Worm (Caenorhabditis elegans) whole organism, young adult: ENCODE measurements around the gene ZK637.15.

Experiments used
- B0019.2 ChIP-seq: fragments of 200-800 bp; sonication (Bioruptor generic); conservative IDR thresholded peaks from 2 replicates; pipeline ENCODE4 v1.3.6; 2022; ENCODE audit warnings: missing genetic modification reagents, missing genetic modification characterization, missing compliant biosample characterization
- F39B2.1 ChIP-seq: fragments of 200-800 bp; sonication (Bioruptor generic); IDR thresholded peaks from 2 replicates; pipeline ENCODE4 v1.3.6; 2022; ENCODE audit warnings: missing genetic modification reagents, missing genetic modification characterization, missing compliant biosample characterization
- T26A5.8 ChIP-seq: sonication (generic microtip); optimal IDR thresholded peaks from 2 replicates; lab custom pipeline; 2016; ENCODE audit warnings: missing genetic modification characterization, missing compliant biosample characterization
- Y53F4B.3 ChIP-seq: fragments of 200-800 bp; sonication (Bioruptor generic); IDR thresholded peaks from 2 replicates; pipeline ENCODE4 v1.3.6; 2022; ENCODE audit warnings: missing genetic modification reagents, missing genetic modification characterization, missing compliant biosample characterization
- Y79H2A.3 ChIP-seq: fragments of 200-800 bp; sonication (Bioruptor generic); conservative IDR thresholded peaks from 2 replicates; pipeline ENCODE4 v1.3.6; 2022; ENCODE audit warnings: missing genetic modification reagents, missing genetic modification characterization, missing compliant biosample characterization
- ama-1 ChIP-seq, 3 experiments: fragments of 150-350 bp in 1 of 3; sonication (generic microtip) in 2 of 3; optimal IDR thresholded peaks; 2 replicates each; lab custom pipeline; 2014 to 2018; ENCODE audit warnings: missing biosample characterization in 2 of 3, missing genetic modification characterization in 2 of 3, missing genetic modification reagents in 2 of 3
- aptf-2 ChIP-seq: fragments of 200-800 bp; sonication (Bioruptor generic); conservative IDR thresholded peaks from 2 replicates; pipeline ENCODE4 v1.3.6; 2022; ENCODE audit warnings: missing genetic modification reagents, missing genetic modification characterization, missing compliant biosample characterization
- atf-7 ChIP-seq: sonication (generic microtip); optimal IDR thresholded peaks from 2 replicates; lab custom pipeline; 2017; ENCODE audit warnings: mild to moderate bottlenecking, missing genetic modification characterization, missing compliant biosample characterization
- attf-5 ChIP-seq: fragments of 200-800 bp; sonication (Bioruptor generic); optimal IDR thresholded peaks from 2 replicates; lab custom pipeline; 2018; ENCODE audit warnings: mild to moderate bottlenecking, missing genetic modification characterization, missing compliant biosample characterization
- cebp-1 ChIP-seq, 2 experiments: fragments of 200-800 bp in 1 of 2; sonication (Bioruptor generic) in 1 of 2; sonication (generic microtip) in 1 of 2; IDR thresholded peaks in 1 of 2; optimal IDR thresholded peaks in 1 of 2; 2 replicates each; pipeline versions ENCODE4 v1.3.6 to Lab custom; 2017 to 2022; ENCODE audit warnings: missing compliant biosample characterization in 2 of 2, missing genetic modification characterization in 2 of 2, mild to moderate bottlenecking in 1 of 2, missing genetic modification reagents in 1 of 2, moderate library complexity in 1 of 2
- ceh-40 ChIP-seq: fragments of 200-800 bp; sonication (Bioruptor generic); IDR thresholded peaks from 2 replicates; pipeline ENCODE4 v1.3.6; 2022; ENCODE audit warnings: missing genetic modification characterization, missing compliant biosample characterization
- ceh-79 ChIP-seq: sonication (generic microtip); optimal IDR thresholded peaks from 2 replicates; lab custom pipeline; 2017; ENCODE audit warnings: mild to moderate bottlenecking, missing genetic modification characterization, missing compliant biosample characterization
- gei-17 ChIP-seq: fragments of 200-800 bp; sonication (Bioruptor generic); optimal IDR thresholded peaks from 2 replicates; lab custom pipeline; 2018; ENCODE audit warnings: mild to moderate bottlenecking, missing genetic modification characterization, missing compliant biosample characterization
- him-1 ChIP-seq: sonication (generic microtip); optimal IDR thresholded peaks from 2 replicates; lab custom pipeline; 2016; ENCODE audit warnings: missing genotype, missing genetic modification reagents, missing genetic modification characterization, missing compliant biosample characterization
- hmg-1.2 ChIP-seq: fragments of 200-800 bp; sonication (Bioruptor generic); IDR thresholded peaks from 2 replicates; pipeline ENCODE4 v1.3.6; 2022; ENCODE audit warnings: missing genetic modification reagents, missing genetic modification characterization, missing compliant biosample characterization
- let-526 ChIP-seq: fragments of 200-800 bp; sonication (Bioruptor generic); IDR thresholded peaks from 2 replicates; pipeline ENCODE4 v1.3.6; 2022; ENCODE audit warnings: missing genetic modification reagents, missing genetic modification characterization, missing compliant biosample characterization
- lin-35 ChIP-seq, 3 experiments: fragments of 150-350 bp in 2 of 3; sonication (generic microtip) in 1 of 3; optimal IDR thresholded peaks; 2 replicates each; lab custom pipeline; 2014 to 2018; ENCODE audit warnings: missing biosample characterization in 3 of 3, missing genetic modification characterization in 3 of 3, missing genetic modification reagents in 3 of 3
- lin-40 ChIP-seq: sonication (generic microtip); optimal IDR thresholded peaks from 2 replicates; lab custom pipeline; 2016; ENCODE audit warnings: missing genetic modification characterization, mild to moderate bottlenecking, missing compliant biosample characterization, missing genotype, missing genetic modification reagents
- lin-54 ChIP-seq: fragments of 200-800 bp; sonication (Bioruptor generic); optimal IDR thresholded peaks from 2 replicates; lab custom pipeline; 2018; ENCODE audit warnings: mild to moderate bottlenecking, missing genetic modification characterization, missing compliant biosample characterization
- lsy-27 ChIP-seq: sonication (generic microtip); optimal IDR thresholded peaks from 2 replicates; lab custom pipeline; 2017; ENCODE audit warnings: missing genetic modification characterization, mild to moderate bottlenecking, missing compliant biosample characterization, antibody characterized with exemption, missing genotype, borderline replicate concordance; ENCODE audit not compliant: insufficient read depth
- mes-4 ChIP-seq: sonication (generic microtip); optimal IDR thresholded peaks from 2 replicates; lab custom pipeline; 2016; ENCODE audit warnings: missing genotype, missing genetic modification characterization, missing compliant biosample characterization
- nfya-1 ChIP-seq: sonication (generic microtip); optimal IDR thresholded peaks from 2 replicates; lab custom pipeline; 2017; ENCODE audit warnings: antibody characterized with exemption, missing compliant biosample characterization, missing genetic modification characterization, borderline replicate concordance; ENCODE audit not compliant: insufficient read depth
- nhr-27 ChIP-seq: fragments of 200-800 bp; sonication (Bioruptor generic); optimal IDR thresholded peaks from 2 replicates; lab custom pipeline; 2018; ENCODE audit warnings: mild to moderate bottlenecking, missing genetic modification characterization, moderate library complexity, missing compliant biosample characterization
- nhr-80 ChIP-seq: sonication (generic microtip); optimal IDR thresholded peaks from 2 replicates; lab custom pipeline; 2016; ENCODE audit warnings: missing genetic modification characterization, missing compliant biosample characterization
- nhr-90 ChIP-seq: sonication (generic microtip); optimal IDR thresholded peaks from 2 replicates; lab custom pipeline; 2016; ENCODE audit warnings: missing genotype, mild to moderate bottlenecking, missing genetic modification characterization, missing compliant biosample characterization
- pbrm-1 ChIP-seq: fragments of 200-800 bp; sonication (Bioruptor generic); IDR thresholded peaks from 2 replicates; pipeline ENCODE4 v1.3.6; 2022; ENCODE audit warnings: missing genetic modification reagents, missing genetic modification characterization, missing compliant biosample characterization
- rcor-1 ChIP-seq: fragments of 200-800 bp; sonication (Bioruptor generic); IDR thresholded peaks from 2 replicates; pipeline ENCODE4 v1.3.6; 2022; ENCODE audit warnings: missing genetic modification reagents, missing genetic modification characterization, missing compliant biosample characterization
- rpc-1 ChIP-seq, 2 experiments: fragments of 150-350 bp in 1 of 2; sonication (generic microtip) in 1 of 2; optimal IDR thresholded peaks; 2 replicates each; lab custom pipeline; 2014 to 2018; ENCODE audit warnings: missing biosample characterization in 1 of 2, missing genetic modification characterization in 1 of 2, missing genetic modification reagents in 1 of 2, missing genotype in 1 of 2
- snpc-1.1 ChIP-seq: sonication (generic microtip); optimal IDR thresholded peaks from 2 replicates; lab custom pipeline; 2017; ENCODE audit warnings: missing genetic modification characterization, mild to moderate bottlenecking, missing compliant biosample characterization, antibody characterized with exemption, moderate library complexity, missing genotype, missing genetic modification reagents; ENCODE audit not compliant: insufficient read depth
- tbp1 ChIP-seq: fragments of 200-800 bp; sonication (Bioruptor generic); optimal IDR thresholded peaks from 2 replicates; lab custom pipeline; 2018; ENCODE audit warnings: mild to moderate bottlenecking, missing genetic modification characterization, missing compliant biosample characterization
- tbx-9 ChIP-seq: sonication (generic microtip); optimal IDR thresholded peaks from 2 replicates; lab custom pipeline; 2016; ENCODE audit warnings: borderline replicate concordance, missing genetic modification characterization, inconsistent platforms, missing compliant biosample characterization
- unc-62 ChIP-seq: fragments of 150-350 bp; optimal IDR thresholded peaks from 2 replicates; lab custom pipeline; 2014; ENCODE audit warnings: missing biosample characterization, missing genetic modification reagents, missing genetic modification characterization
- xnd-1 ChIP-seq: sonication (generic microtip); optimal IDR thresholded peaks from 2 replicates; lab custom pipeline; 2016; ENCODE audit warnings: missing genotype, missing genetic modification reagents, missing genetic modification characterization, missing compliant biosample characterization
- zfh-2 ChIP-seq: fragments of 200-800 bp; sonication (Bioruptor generic); conservative IDR thresholded peaks from 2 replicates; pipeline ENCODE4 v1.3.6; 2022; ENCODE audit warnings: missing genetic modification reagents, missing genetic modification characterization, missing compliant biosample characterization
- ztf-18 ChIP-seq: sonication (generic microtip); optimal IDR thresholded peaks from 2 replicates; lab custom pipeline; 2016; ENCODE audit warnings: missing genotype, mild to moderate bottlenecking, missing genetic modification characterization, missing compliant biosample characterization
- ztf-6 ChIP-seq: fragments of 200-800 bp; sonication (Bioruptor generic); IDR thresholded peaks from 2 replicates; pipeline ENCODE4 v1.3.6; 2022; ENCODE audit warnings: missing genetic modification reagents, missing genetic modification characterization, missing compliant biosample characterization

The ZK637.15 gene

DNA sequence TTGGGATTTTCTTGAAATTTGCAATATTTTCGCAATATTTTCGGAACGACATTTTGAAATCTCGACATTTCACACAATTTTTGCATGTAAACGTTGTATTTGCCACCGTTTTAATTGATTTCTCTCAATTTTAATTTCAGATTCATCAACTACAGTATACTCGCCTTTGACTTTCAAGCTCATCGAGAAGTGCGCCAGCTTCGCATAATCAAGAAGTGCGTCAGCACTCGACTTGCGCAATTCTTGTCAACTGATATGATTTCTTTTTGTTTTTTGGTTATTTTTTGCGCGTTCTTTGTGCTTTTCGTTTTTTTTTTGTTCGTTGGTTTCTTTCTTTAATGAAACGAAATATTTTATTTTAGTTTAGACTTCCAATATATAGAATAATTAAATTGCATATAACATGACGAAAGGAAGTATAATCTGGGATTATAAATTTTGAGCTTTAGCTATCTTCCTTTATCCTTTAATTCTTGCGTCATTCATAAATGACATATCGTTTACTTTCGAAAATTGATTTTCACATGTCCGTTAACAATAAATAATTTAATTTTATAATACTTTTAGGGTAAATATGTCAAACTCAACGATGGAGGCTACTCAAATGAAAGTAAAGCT, 32.6 kb upstream of the ZK637.15 start, which contains the start of gene famh-136 (continued):
- TF ChIP-seq nfya-1 (tag; lab: Kevin White, UChicago) (no peak), gei-17 (GFP tag; lab: Kevin White, UChicago) (peak; percentile 40), atf-7 (tag; lab: Kevin White, UChicago) (peak; percentile 31), F39B2.1 (GFP tag; lab: Robert Waterston, UW) (peak; percentile 55; the same call in 1 of the 2 replicates), hmg-1.2 (GFP tag; lab: Robert Waterston, UW) (peak; percentile 57), lin-35 (GFP tag; optimal IDR thresholded peaks at IDR 0.05; lab: Kevin White, UChicago) (peak in 2 of 3 experiments; percentile 9 to 83), Y79H2A.3 (GFP tag; lab: Robert Waterston, UW) (no peak), B0019.2 (GFP tag; lab: Robert Waterston, UW) (peak; percentile 48; the same call in 1 of the 2 replicates), nhr-90 (no peak)

DNA sequence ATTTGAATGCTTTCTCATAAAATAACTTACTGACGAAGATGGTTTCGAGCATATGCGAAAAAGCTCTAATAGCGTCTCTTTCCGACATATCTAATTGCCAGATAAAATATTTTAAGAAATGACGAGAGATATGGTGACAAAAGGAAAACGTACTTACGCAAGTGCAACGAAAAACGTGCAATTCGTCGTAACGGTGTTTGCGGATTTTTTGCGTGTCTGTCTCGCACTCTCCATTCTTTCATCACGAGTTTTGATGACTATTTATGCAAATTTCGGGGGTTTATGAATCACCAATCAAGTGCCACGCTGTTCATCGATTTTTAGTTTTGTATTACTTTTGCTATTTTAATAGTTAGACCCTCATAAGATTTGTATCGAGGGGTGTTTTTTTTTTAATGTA, 30.9 kb upstream of the ZK637.15 start, which contains the start of gene ZK637.14:
Gene ZK637.14 (minus strand): TSS at position 201 of the 400 bp plus-strand sequence.
- TF ChIP-seq tbx-9 (tag; lab: Kevin White, UChicago), result no peak
- peak in 1 of 3 experiments; percentile 8 for TF ChIP-seq lin-35 (GFP tag; optimal IDR thresholded peaks at IDR 0.05; lab: Kevin White, UChicago)
- TF ChIP-seq lin-40, result peak; percentile 1
- no peak for TF ChIP-seq lsy-27 (tag; lab: Kevin White, UChicago)
- peak; percentile 65 for TF ChIP-seq attf-5 (GFP tag; lab: Kevin White, UChicago)
- peak; percentile 20 for TF ChIP-seq nhr-80 (tag; lab: Kevin White, UChicago)
- no peak for TF ChIP-seq zfh-2 (GFP tag; lab: Robert Waterston, UW)
- no peak for TF ChIP-seq cebp-1 (GFP tag; IDR thresholded peaks at IDR 0.05; lab: Robert Waterston, UW)
- peak; percentile 66 for TF ChIP-seq cebp-1 (tag; optimal IDR thresholded peaks at IDR 0.05; lab: Kevin White, UChicago)
- no peak for TF ChIP-seq ztf-6
- no peak for TF ChIP-seq let-526
- TF ChIP-seq ceh-40, result no peak
- TF ChIP-seq atf-7 (tag; lab: Kevin White, UChicago), result no peak
- TF ChIP-seq hmg-1.2 (GFP tag; lab: Robert Waterston, UW), result no peak
- peak; percentile 11 for TF ChIP-seq tbp1
- no peak for TF ChIP-seq unc-62 (GFP tag; lab: Kevin White, UChicago)
- TF ChIP-seq ama-1 (optimal IDR thresholded peaks at IDR 0.05; lab: Kevin White, UChicago), result no peak
- no peak for TF ChIP-seq ama-1 (GFP tag; optimal IDR thresholded peaks at IDR 0.05; lab: Kevin White, UChicago)
- TF ChIP-seq Y53F4B.3 (GFP tag; lab: Robert Waterston, UW), result no peak
- TF ChIP-seq ztf-18 (tag; lab: Kevin White, UChicago), result peak; percentile 70
- TF ChIP-seq lin-54 (GFP tag; lab: Kevin White, UChicago), result peak; percentile 14

DNA sequence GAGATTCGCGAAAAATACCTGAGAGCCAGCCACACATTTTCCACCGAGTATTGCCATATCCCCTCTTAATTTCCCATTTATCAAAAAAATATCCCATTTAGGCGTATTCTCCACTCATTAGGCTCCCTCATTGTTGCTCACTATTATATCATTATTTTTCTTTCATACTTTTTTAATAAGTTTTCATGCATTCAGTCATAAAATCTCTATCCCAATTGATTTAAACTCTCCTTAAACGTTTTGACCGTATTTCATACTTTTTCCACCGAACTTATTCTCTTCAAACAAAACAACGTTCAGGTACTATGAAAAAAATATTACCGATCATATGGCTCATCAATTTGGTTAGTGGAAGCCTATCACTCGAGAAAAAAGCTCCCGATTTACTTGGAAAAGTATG, 30.0 kb upstream of the ZK637.15 start, which contains the start of gene lnkn-1:
Gene lnkn-1 (plus strand): TSS at position 301 of the 400 bp plus-strand sequence.
- TF ChIP-seq aptf-2, result no peak

DNA sequence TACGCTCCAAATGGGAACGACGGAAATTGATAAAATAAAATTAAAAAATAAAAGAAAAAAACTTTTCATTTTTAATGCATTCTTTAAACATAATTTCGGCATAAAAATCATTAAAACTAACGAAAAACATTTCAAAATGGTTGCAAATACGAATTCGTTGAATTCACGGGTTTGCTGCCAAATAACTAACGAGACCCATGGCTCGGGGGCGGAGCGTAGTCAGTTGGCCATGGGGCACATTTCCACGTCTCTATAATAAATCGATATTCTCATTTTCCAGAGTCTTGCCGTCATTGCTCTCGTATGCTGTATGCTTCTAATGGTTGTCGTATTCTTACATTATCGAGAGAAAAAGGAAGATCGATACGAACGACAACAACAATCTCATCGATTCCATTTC, 26.4 kb upstream of the ZK637.15 start, which contains the start of gene ZK637.4:
Gene ZK637.4 (plus strand): TSS at position 301 of the 400 bp plus-strand sequence.
- TF ChIP-seq rpc-1 (optimal IDR thresholded peaks at IDR 0.05; lab: Kevin White, UChicago) (no peak), rpc-1 (tag; optimal IDR thresholded peaks at IDR 0.05; lab: Kevin White, UChicago) (no peak), mes-4 (tag; lab: Kevin White, UChicago) (no peak), B0019.2 (GFP tag; lab: Robert Waterston, UW) (no peak), cebp-1 (GFP tag; IDR thresholded peaks at IDR 0.05; lab: Robert Waterston, UW) (no peak), cebp-1 (tag; optimal IDR thresholded peaks at IDR 0.05; lab: Kevin White, UChicago) (no peak), tbp1 (no peak), T26A5.8 (tag; lab: Kevin White, UChicago) (no peak), ztf-18 (tag; lab: Kevin White, UChicago) (no peak), nhr-27 (no peak), pbrm-1 (GFP tag; lab: Robert Waterston, UW) (no peak), xnd-1 (no peak), rcor-1 (GFP tag; lab: Robert Waterston, UW) (no peak), ceh-79 (tag; lab: Kevin White, UChicago) (no peak), nfya-1 (tag; lab: Kevin White, UChicago) (no peak), snpc-1.1 (tag; lab: Kevin White, UChicago) (no peak), him-1 (tag; lab: Kevin White, UChicago) (no peak)
